Worm (Caenorhabditis elegans) whole organism, dauer: Measurements from ENCODE around the gene Y67D8C.22.
"Not testable (repeated sequence)": the region's sequence is repeated elsewhere in the genome, so short reads cannot be mapped to it uniquely, and the experiment has no call there.

ENCODE experiments used
- unc-62 ChIP-seq: sonication (generic microtip); optimal IDR thresholded peaks from 2 replicates; lab custom pipeline; 2017; ENCODE audit warnings: missing biosample characterization, missing genetic modification reagents, missing genetic modification characterization

The Y67D8C.22 gene

DNA sequence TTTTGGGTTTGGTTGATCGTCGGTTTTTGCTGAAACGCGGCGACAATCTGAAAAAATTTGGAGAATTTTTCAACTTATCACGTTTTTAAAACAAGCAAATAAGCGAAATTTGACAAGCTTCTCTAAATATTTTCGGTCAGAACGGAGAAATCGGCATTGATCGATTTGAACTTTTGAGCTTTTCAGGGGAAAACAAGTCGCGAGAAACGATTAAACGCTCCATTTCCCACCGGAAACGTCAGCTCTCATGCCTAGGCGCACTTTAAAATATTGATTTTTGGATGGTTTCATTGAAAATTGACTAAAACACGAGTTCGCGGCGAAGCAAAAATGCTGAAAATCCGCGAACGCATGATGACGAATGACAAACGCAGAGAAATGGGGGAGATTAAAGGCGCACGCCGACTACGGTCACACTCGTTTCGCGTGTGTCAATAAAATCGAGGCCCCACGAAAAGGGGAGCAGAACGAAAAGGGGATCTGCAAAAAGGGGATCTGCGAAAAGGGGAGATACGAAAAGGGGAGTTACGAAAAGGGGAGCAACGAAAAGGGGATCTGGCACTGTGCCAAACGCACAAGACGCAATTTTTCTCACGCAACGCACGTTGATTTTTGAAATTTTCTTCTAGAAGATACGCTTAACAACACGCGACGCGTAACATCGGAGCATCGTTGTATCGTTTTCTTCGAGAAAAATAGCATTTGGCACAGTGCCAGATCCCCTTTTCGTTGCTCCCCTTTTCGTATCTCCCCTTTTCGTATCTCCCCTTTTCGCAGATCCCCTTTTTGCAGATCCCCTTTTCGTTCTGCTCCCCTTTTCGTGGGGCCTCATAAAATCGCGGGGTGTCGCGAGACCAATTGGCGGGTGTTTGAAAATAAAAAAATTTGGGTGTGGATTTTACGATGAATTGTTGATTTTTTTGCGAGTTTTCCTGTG is 25.8 kb downstream of the Y67D8C.22 start, which contains the start of gene eel-1:
Gene eel-1 (minus strand): TSS at position 51 of the 937 bp plus-strand sequence.
- TF ChIP-seq unc-62 (GFP tag; lab: Kevin White, UChicago), result not testable (repeated sequence)

DNA sequence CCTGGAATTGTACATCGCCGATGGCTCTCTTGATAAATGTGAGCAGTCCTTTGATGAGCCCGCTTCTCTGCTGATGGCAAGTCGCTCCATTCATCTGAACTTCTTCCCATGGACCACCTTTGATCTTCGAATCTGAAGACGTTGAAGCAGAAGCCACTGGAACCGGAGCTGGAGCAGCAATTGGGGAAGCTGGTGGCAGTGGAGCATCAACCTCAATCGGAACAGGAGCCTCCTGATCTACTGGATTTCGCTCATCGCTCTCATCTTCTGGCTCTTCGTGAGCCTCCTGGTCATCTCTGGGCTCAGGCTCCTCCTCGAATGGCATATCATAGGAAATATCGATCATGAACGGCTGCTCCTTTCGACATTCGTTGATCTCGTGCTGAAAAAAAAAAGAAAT is 29.2 kb downstream of the Y67D8C.22 start:
- no peak for TF ChIP-seq unc-62 (GFP tag; lab: Kevin White, UChicago)

DNA sequence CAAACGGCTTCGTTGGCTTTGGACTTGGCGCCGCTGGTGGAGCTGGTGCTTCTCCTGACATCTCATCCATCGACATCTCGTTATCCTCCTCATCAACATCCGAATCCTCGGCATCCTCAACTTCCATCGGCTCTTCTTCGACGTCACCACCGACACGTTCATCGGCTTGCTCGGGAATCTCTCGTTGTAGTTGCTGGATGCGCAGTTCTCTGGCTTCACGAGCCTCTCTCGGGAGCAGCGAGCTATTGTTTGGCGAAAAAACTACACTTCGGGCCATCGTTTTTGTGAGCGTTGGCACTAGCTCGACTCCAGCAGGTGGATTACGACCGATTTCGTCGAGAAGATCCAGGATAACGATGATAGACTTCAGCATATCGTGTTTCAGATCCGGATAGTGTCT is 30.1 kb downstream of the Y67D8C.22 start:
- TF ChIP-seq unc-62 (GFP tag; lab: Kevin White, UChicago), result no peak

- no peak for TF ChIP-seq unc-62 (GFP tag; lab: Kevin White, UChicago)
Observed at ce11 chrIV:3044158-3044557, 31.9 kb downstream of the Y67D8C.22 start.

ce11 chrIV:3038740-3039139 is 37.4 kb downstream of the Y67D8C.22 start:
- TF ChIP-seq unc-62 (GFP tag; lab: Kevin White, UChicago), result no peak

DNA sequence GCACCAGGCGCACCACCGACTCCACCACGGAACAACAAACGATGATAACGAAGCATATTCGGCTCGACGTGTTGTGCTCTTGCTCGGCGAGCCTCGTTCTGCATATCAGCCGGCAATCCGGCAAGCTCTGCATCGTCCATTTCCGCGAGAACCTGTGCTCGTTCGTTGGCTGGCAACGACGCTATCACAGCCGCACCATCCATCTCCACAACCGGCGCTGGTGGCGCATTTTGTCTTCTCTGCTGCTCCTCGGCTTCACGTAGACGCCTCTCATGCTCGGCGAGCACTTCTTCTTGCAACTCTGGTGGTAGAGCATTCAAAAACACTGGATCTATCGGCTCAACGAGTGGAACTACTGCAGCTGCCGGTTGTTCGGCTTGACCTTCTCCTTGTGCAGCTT is 38.2 kb downstream of the Y67D8C.22 start:
- TF ChIP-seq unc-62 (GFP tag; lab: Kevin White, UChicago), result no peak

ce11 chrIV:3035375-3035774 is 40.7 kb downstream of the Y67D8C.22 start:
- no peak for TF ChIP-seq unc-62 (GFP tag; lab: Kevin White, UChicago)

ce11 chrIV:3032020-3032419 is 44.1 kb downstream of the Y67D8C.22 start:
- TF ChIP-seq unc-62 (GFP tag; lab: Kevin White, UChicago), result no peak

- no peak for TF ChIP-seq unc-62 (GFP tag; lab: Kevin White, UChicago)
Observed at ce11 chrIV:3029882-3030281, 46.2 kb downstream of the Y67D8C.22 start.

DNA sequence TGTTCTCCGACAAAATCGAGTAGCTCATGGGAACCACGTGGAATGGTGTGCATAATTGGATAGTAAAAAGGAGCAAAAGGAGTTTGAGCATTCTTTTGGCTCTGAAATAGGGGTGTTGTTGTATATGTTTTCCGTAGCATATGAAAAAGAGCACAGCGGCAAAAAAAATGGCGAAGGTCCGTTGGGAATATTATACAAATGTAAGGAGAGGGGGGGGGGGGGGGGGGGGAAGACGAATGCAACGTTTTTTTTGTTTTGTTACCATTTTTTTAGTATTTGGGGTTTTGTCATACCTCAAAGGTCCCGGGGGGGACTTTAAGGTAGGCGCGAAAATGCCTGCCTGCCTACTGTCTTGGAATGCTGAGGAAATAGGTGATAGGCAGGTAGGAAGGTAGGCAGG is 47.3 kb downstream of the Y67D8C.22 start, which contains the start of gene ndnf-1:
Gene ndnf-1 (minus strand): TSS at position 101 of the 400 bp plus-strand sequence.
- TF ChIP-seq unc-62 (GFP tag; lab: Kevin White, UChicago), result no peak

ce11 chrIV:3025874-3026609 is 50.1 kb downstream of the Y67D8C.22 start:
- TF ChIP-seq unc-62 (GFP tag; lab: Kevin White, UChicago), result no peak
